Worm (Caenorhabditis elegans) whole organism, L4 larva: ENCODE results near the gene mgrn-1.

Experiments used
- mep-1 ChIP-seq: fragments of 150-350 bp; sonication (generic microtip); optimal IDR thresholded peaks from 3 replicates; lab custom pipeline; 2014; ENCODE audit warnings: missing biosample characterization, missing genetic modification characterization
- snpc-4 ChIP-seq: fragments of 150-350 bp; optimal IDR thresholded peaks from 2 replicates; lab custom pipeline; 2014; ENCODE audit warnings: missing biosample characterization, missing genetic modification characterization
- unc-39 ChIP-seq: sonication (generic microtip); optimal IDR thresholded peaks from 2 replicates; lab custom pipeline; 2017; ENCODE audit warnings: missing biosample characterization, missing genetic modification characterization

- TF ChIP-seq unc-39 (no peak), mep-1 (tag; lab: Kevin White, UChicago) (no peak), snpc-4 (tag; lab: Kevin White, UChicago) (no peak)
Observed at ce11 chrX:14338896-14339295, 27.4 kb upstream of the mgrn-1 start.
